Worm (Caenorhabditis elegans) whole organism, L1 larva: ENCODE results near the gene srj-24.
A peak's percentile ranks its signal among the peaks of the same experiment; 100 is the strongest.

Experiments
- C16A3.4 ChIP-seq: fragments of 150-350 bp; optimal IDR thresholded peaks from 2 replicates; lab custom pipeline; 2014; ENCODE audit warnings: missing biosample characterization, missing genetic modification characterization
- aha-1 ChIP-seq: fragments of 150-350 bp; optimal IDR thresholded peaks from 2 replicates; lab custom pipeline; 2014; ENCODE audit warnings: missing biosample characterization, missing genetic modification characterization
- aly-2 ChIP-seq: fragments of 150-350 bp; optimal IDR thresholded peaks from 2 replicates; lab custom pipeline; 2014; ENCODE audit warnings: missing biosample characterization, missing genetic modification characterization
- ama-1 ChIP-seq: fragments of 150-350 bp; optimal IDR thresholded peaks from 2 replicates; lab custom pipeline; 2014
- ceh-63 ChIP-seq: fragments of 200-800 bp; sonication (Bioruptor generic); optimal IDR thresholded peaks from 2 replicates; lab custom pipeline; 2018; ENCODE audit warnings: mild to moderate bottlenecking, missing genetic modification characterization, missing compliant biosample characterization
- ceh-82 ChIP-seq, 3 experiments: fragments of 150-350 bp in 1 of 3; sonication (generic microtip) in 2 of 3; optimal IDR thresholded peaks; 2 replicates each; lab custom pipeline; 2014 to 2017; ENCODE audit warnings: missing biosample characterization in 3 of 3, missing genetic modification characterization in 3 of 3
- ceh-88 ChIP-seq: fragments of 200-800 bp; sonication (Bioruptor generic); IDR thresholded peaks from 2 replicates; pipeline ENCODE4 v1.3.6; 2022; ENCODE audit warnings: missing genetic modification characterization, missing compliant biosample characterization
- ceh-90 ChIP-seq: sonication (generic microtip); optimal IDR thresholded peaks from 2 replicates; lab custom pipeline; 2016; ENCODE audit warnings: missing genetic modification characterization, missing compliant biosample characterization
- dsc-1 ChIP-seq: sonication (generic microtip); optimal IDR thresholded peaks from 2 replicates; lab custom pipeline; 2016; ENCODE audit warnings: mild to moderate bottlenecking, missing genetic modification characterization, missing compliant biosample characterization
- efl-1 ChIP-seq, 4 experiments: fragments of 150-350 bp; optimal IDR thresholded peaks in 3 of 4; peaks in 1 of 4; 1 replicate in 1 of 4; 2 replicates in 3 of 4; lab custom pipeline; 2014; ENCODE audit warnings: missing biosample characterization in 2 of 4, missing genetic modification characterization in 2 of 4, missing genetic modification reagents in 2 of 4
- efl-3 ChIP-seq: fragments of 200-800 bp; sonication (Bioruptor generic); optimal IDR thresholded peaks from 2 replicates; lab custom pipeline; 2018; ENCODE audit warnings: mild to moderate bottlenecking, missing genetic modification characterization, missing compliant biosample characterization
- elt-2 ChIP-seq: sonication (generic microtip); optimal IDR thresholded peaks from 2 replicates; lab custom pipeline; 2016; ENCODE audit warnings: missing genetic modification characterization, mild to moderate bottlenecking, inconsistent platforms, missing compliant biosample characterization, missing genetic modification reagents
- elt-3 ChIP-seq, 6 experiments: fragments of 150-350 bp in 1 of 6; sonication (generic microtip); optimal IDR thresholded peaks; 2 replicates each; lab custom pipeline; 2017 to 2018; ENCODE audit warnings: missing biosample characterization in 6 of 6, missing genetic modification characterization in 6 of 6, inconsistent platforms in 1 of 6
- fkh-8 ChIP-seq: sonication (generic microtip); optimal IDR thresholded peaks from 2 replicates; lab custom pipeline; 2016; ENCODE audit warnings: mild to moderate bottlenecking, missing genetic modification characterization, missing compliant biosample characterization
- grh-1 ChIP-seq: fragments of 200-800 bp; sonication (Bioruptor generic); IDR thresholded peaks from 2 replicates; pipeline ENCODE4 v1.3.6; 2022; ENCODE audit warnings: missing genetic modification reagents, missing genetic modification characterization, missing compliant biosample characterization
- irx-1 ChIP-seq: sonication (generic microtip); optimal IDR thresholded peaks from 2 replicates; lab custom pipeline; 2016; ENCODE audit warnings: missing genetic modification characterization, missing compliant biosample characterization
- jun-1 ChIP-seq: fragments of 150-350 bp; optimal IDR thresholded peaks from 2 replicates; lab custom pipeline; 2014; ENCODE audit warnings: missing biosample characterization, missing genetic modification reagents, missing genetic modification characterization
- lin-14 ChIP-seq: fragments of 200-800 bp; sonication (Bioruptor generic); optimal IDR thresholded peaks from 2 replicates; lab custom pipeline; 2018; ENCODE audit warnings: mild to moderate bottlenecking, missing genetic modification characterization, moderate library complexity, missing compliant biosample characterization
- lsy-2 ChIP-seq, 2 experiments: fragments of 150-350 bp; optimal IDR thresholded peaks; 2 replicates each; lab custom pipeline; 2014; ENCODE audit warnings: missing biosample characterization in 2 of 2, missing genetic modification characterization in 2 of 2
- mep-1 ChIP-seq: fragments of 150-350 bp; optimal IDR thresholded peaks from 2 replicates; lab custom pipeline; 2014; ENCODE audit warnings: missing biosample characterization, missing genetic modification characterization
- nhr-19 ChIP-seq: fragments of 200-800 bp; sonication (Bioruptor generic); conservative IDR thresholded peaks from 2 replicates; pipeline ENCODE4 v1.3.6; 2022; ENCODE audit warnings: missing genetic modification characterization, missing compliant biosample characterization
- nhr-20 ChIP-seq: sonication (generic microtip); optimal IDR thresholded peaks from 2 replicates; lab custom pipeline; 2016; ENCODE audit warnings: mild to moderate bottlenecking, missing genetic modification characterization, missing compliant biosample characterization
- nhr-28 ChIP-seq: fragments of 150-350 bp; optimal IDR thresholded peaks from 2 replicates; lab custom pipeline; 2014; ENCODE audit warnings: missing biosample characterization, missing genetic modification characterization
- nhr-71 ChIP-seq: sonication (generic microtip); optimal IDR thresholded peaks from 2 replicates; lab custom pipeline; 2016; ENCODE audit warnings: mild to moderate bottlenecking, missing genetic modification characterization, moderate library complexity, missing compliant biosample characterization
- nhr-84 ChIP-seq: sonication (generic microtip); optimal IDR thresholded peaks from 2 replicates; lab custom pipeline; 2017; ENCODE audit warnings: missing biosample characterization, missing genetic modification characterization
- nhr-85 ChIP-seq: sonication (generic microtip); peaks from one replicate; lab custom pipeline; 2016; ENCODE audit warnings: missing genetic modification characterization, inconsistent platforms, missing compliant biosample characterization
- nhr-90 ChIP-seq: sonication (generic microtip); optimal IDR thresholded peaks from 2 replicates; lab custom pipeline; 2016; ENCODE audit warnings: mild to moderate bottlenecking, missing genetic modification characterization, missing compliant biosample characterization; ENCODE audit not compliant: poor library complexity
- pag-3 ChIP-seq: sonication (generic microtip); optimal IDR thresholded peaks from 2 replicates; lab custom pipeline; 2017; ENCODE audit warnings: missing genetic modification characterization, mild to moderate bottlenecking, missing compliant biosample characterization, antibody characterized with exemption, borderline replicate concordance; ENCODE audit not compliant: insufficient read depth
- pax-3 ChIP-seq: fragments of 200-800 bp; sonication (Bioruptor generic); optimal IDR thresholded peaks from 2 replicates; lab custom pipeline; 2018; ENCODE audit warnings: mild to moderate bottlenecking, missing genetic modification characterization, moderate library complexity, missing compliant biosample characterization
- rnt-1 ChIP-seq: sonication (generic microtip); optimal IDR thresholded peaks from 2 replicates; lab custom pipeline; 2016; ENCODE audit warnings: mild to moderate bottlenecking, missing genetic modification characterization, moderate library complexity, missing compliant biosample characterization
- skn-1 ChIP-seq: fragments of 150-350 bp; optimal IDR thresholded peaks from 2 replicates; lab custom pipeline; 2014; ENCODE audit warnings: missing biosample characterization, missing genetic modification characterization
- snu-23 ChIP-seq: sonication (generic microtip); optimal IDR thresholded peaks from 2 replicates; lab custom pipeline; 2016; ENCODE audit warnings: missing genetic modification characterization, missing compliant biosample characterization
- sptf-1 ChIP-seq: fragments of 150-350 bp; optimal IDR thresholded peaks from 2 replicates; lab custom pipeline; 2014; ENCODE audit warnings: missing biosample characterization, missing genetic modification characterization
- tbx-2 ChIP-seq: sonication (generic microtip); optimal IDR thresholded peaks from 2 replicates; lab custom pipeline; 2016; ENCODE audit warnings: missing genetic modification characterization, missing compliant biosample characterization
- tlp-1 ChIP-seq: fragments of 150-350 bp; optimal IDR thresholded peaks from 2 replicates; lab custom pipeline; 2014; ENCODE audit warnings: missing biosample characterization, missing genetic modification characterization
- unc-130 ChIP-seq: fragments of 150-350 bp; optimal IDR thresholded peaks from 2 replicates; lab custom pipeline; 2017; ENCODE audit warnings: missing biosample characterization, missing genetic modification characterization, inconsistent platforms
- unc-62 ChIP-seq: fragments of 150-350 bp; optimal IDR thresholded peaks from 2 replicates; lab custom pipeline; 2014; ENCODE audit warnings: missing biosample characterization, missing genetic modification reagents, missing genetic modification characterization
- vab-15 ChIP-seq: sonication (generic microtip); optimal IDR thresholded peaks from 2 replicates; lab custom pipeline; 2017; ENCODE audit warnings: missing genotype, mild to moderate bottlenecking, missing genetic modification characterization, missing compliant biosample characterization
- xbp-1 ChIP-seq: sonication (generic microtip); optimal IDR thresholded peaks from 2 replicates; lab custom pipeline; 2016; ENCODE audit warnings: missing genetic modification characterization, missing compliant biosample characterization
- zip-4 ChIP-seq: fragments of 200-800 bp; sonication (Bioruptor generic); optimal IDR thresholded peaks from 2 replicates; lab custom pipeline; 2018; ENCODE audit warnings: mild to moderate bottlenecking, missing genetic modification characterization, moderate library complexity, missing compliant biosample characterization
- ztf-4 ChIP-seq: fragments of 150-350 bp; optimal IDR thresholded peaks from 2 replicates; lab custom pipeline; 2014; ENCODE audit warnings: missing biosample characterization, missing genetic modification characterization

srj-24 gene

DNA sequence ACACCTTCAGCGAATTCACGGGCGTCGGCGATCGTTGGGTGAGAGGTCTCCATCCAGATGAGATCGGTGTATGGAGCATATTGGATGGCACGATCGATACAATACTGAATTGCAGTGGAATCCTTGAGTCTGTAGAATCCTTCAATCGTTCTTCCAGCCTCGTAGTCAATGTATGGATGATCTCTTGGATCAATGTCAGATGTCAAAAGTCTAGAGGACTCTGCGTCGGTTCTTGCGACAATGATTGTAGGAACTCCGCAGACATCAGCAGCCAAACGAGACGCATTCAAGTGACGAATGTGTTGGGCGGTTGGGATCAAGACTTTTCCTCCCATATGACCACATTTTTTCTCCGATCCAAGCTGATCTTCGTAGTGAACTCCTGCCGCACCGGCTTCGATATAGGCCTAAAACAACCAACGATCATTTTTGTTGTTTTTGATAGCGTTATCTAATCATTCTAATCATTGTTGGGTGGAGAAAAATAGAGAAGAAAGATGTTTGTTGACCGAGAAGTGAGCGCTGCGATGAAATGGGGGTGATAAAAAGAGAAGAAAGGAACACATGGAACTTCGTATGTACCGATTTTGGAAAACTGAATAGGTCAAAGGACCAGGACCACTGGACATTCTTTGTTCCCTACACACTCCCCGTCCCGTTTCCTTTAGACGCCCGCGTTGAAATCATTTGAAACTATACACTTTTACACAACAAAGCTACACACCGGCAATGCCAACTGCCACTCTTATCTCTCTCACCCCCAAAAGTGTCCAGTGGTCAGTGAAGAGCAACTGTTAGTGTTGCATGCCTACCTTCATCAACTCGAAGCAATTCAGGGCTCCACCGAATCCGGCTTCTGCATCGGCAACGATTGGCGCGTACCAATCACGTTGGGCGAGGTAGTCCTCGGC is 11.8 kb downstream of the srj-24 start:
- TF ChIP-seq skn-1 (no peak), efl-3 (GFP tag; lab: Kevin White, UChicago) (no peak), fkh-8 (tag; lab: Kevin White, UChicago) (no peak), C16A3.4 (tag; lab: Kevin White, UChicago) (no peak), xbp-1 (tag; lab: Kevin White, UChicago) (no peak), pax-3 (tag; lab: Kevin White, UChicago) (peak; percentile 22), nhr-19 (peak; percentile 7), elt-3 (tag; optimal IDR thresholded peaks at IDR 0.05; lab: Kevin White, UChicago) (peak in 4 of 6 experiments; percentile 14 to 71 (median 27)), dsc-1 (tag; lab: Kevin White, UChicago) (no peak), ceh-88 (GFP tag; lab: Robert Waterston, UW) (peak; percentile 45), unc-62 (GFP tag; lab: Kevin White, UChicago) (no peak), nhr-85 (tag; lab: Kevin White, UChicago) (peak; percentile 48), ama-1 (peak; percentile 79), nhr-90 (tag; lab: Kevin White, UChicago) (peak; percentile 17), zip-4 (GFP tag; lab: Kevin White, UChicago) (no peak), jun-1 (no peak), nhr-71 (peak; percentile 50), aly-2 (no peak), tlp-1 (tag; lab: Kevin White, UChicago) (no peak), nhr-20 (peak; percentile 7), elt-2 (peak; percentile 17), ceh-82 (tag; optimal IDR thresholded peaks at IDR 0.05; lab: Kevin White, UChicago) (no peak), grh-1 (GFP tag; lab: Robert Waterston, UW) (no peak), rnt-1 (tag; lab: Kevin White, UChicago) (peak; percentile 64), lsy-2 (tag; optimal IDR thresholded peaks at IDR 0.05; lab: Kevin White, UChicago) (peak in 1 of 2 experiments; percentile 25), efl-1 (optimal IDR thresholded peaks at IDR 0.05; lab: Kevin White, UChicago) (no peak), efl-1 (GFP tag; optimal IDR thresholded peaks at IDR 0.05 in 1 of 2; lab: Kevin White, UChicago) (peak in 1 of 2 experiments; percentile 92), ztf-4 (tag; lab: Kevin White, UChicago) (peak; percentile 21), mep-1 (tag; lab: Kevin White, UChicago) (no peak), unc-130 (tag; lab: Kevin White, UChicago) (peak; percentile 10), irx-1 (tag; lab: Kevin White, UChicago) (peak; percentile 2), nhr-84 (tag; lab: Kevin White, UChicago) (peak; percentile 53), ceh-63 (no peak), sptf-1 (tag; lab: Kevin White, UChicago) (no peak), pag-3 (tag; lab: Kevin White, UChicago) (no peak), tbx-2 (no peak), vab-15 (no peak), aha-1 (no peak), nhr-28 (tag; lab: Kevin White, UChicago) (no peak), lin-14 (GFP tag; lab: Kevin White, UChicago) (peak; percentile 31), ceh-90 (tag; lab: Kevin White, UChicago) (no peak), snu-23 (GFP tag; lab: Kevin White, UChicago) (peak; percentile 22)
- TF ChIP-seq, all 84 proteins: peak for 19
